Worm (Caenorhabditis elegans): Measurements from ENCODE around the gene pfd-4.

DNA sequence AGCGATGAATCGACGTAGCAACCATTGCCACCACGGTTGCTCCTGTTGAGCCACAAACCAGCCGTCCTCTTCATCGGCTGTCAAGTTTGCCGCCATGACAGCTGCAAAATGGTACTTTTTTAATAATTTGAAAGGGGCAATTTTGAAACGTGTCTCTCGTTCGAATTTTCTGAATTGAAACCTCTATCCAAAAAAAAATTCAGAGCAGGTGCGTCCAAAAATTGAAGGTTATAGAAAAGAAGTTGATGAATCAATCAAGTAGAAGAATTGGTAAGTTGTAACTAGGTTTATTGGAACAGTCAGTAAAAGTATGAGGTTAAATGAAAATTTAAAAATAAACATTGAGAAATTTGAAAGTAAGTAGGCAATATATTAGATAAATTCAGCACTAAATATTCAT, 46.4 kb downstream of the pfd-4 start, which contains the start of gene T01G1.4:
- no peak for TF ChIP-seq nhr-237 (tag; optimal IDR thresholded peaks at IDR 0.05)
- no peak for TF ChIP-seq hif-1 (tag; optimal IDR thresholded peaks at IDR 0.05)
- TF ChIP-seq mdt-29 (GFP tag; IDR thresholded peaks at IDR 0.05) = no peak
- no peak for TF ChIP-seq madf-5 (GFP tag; IDR thresholded peaks at IDR 0.05)
- TF ChIP-seq mep-1 (tag; optimal IDR thresholded peaks at IDR 0.05) = no peak
- no peak for TF ChIP-seq ceh-82 (tag; optimal IDR thresholded peaks at IDR 0.05)
- TF ChIP-seq nhr-76 (tag; optimal IDR thresholded peaks at IDR 0.05) = no peak
- TF ChIP-seq lin-29 (GFP tag; IDR thresholded peaks at IDR 0.05) = no peak
- no peak for TF ChIP-seq nhr-11 (tag; optimal IDR thresholded peaks at IDR 0.05)
- no peak for TF ChIP-seq pha-4 (GFP tag; IDR thresholded peaks at IDR 0.05)
- no peak for TF ChIP-seq pha-4 (tag; optimal IDR thresholded peaks at IDR 0.05)

All from whole organism, L4 larva.